Fruit fly (Drosophila melanogaster): ENCODE data around the gene grk.
A peak's percentile ranks its signal among the peaks of the same experiment; 100 is the strongest.

Gene grk

dm6 chr2L:8382646-8383045, 50.8 kb downstream of the grk start, which contains the start of the genes CG13392 and Rcd4 (continued):
- peak; percentile 81 for TF ChIP-seq CG34224 (GFP tag; IDR thresholded peaks at IDR 0.05; ENCODE audit: partially characterized antibody)
- TF ChIP-seq CG10209 (GFP tag; optimal IDR thresholded peaks at IDR 0.05): peak; percentile 57
- TF ChIP-seq CG10366 (GFP tag; IDR thresholded peaks at IDR 0.05): peak; percentile 38; the same call in 1 of the 2 replicates
- peak; percentile 58 for TF ChIP-seq CG10147 (GFP tag; optimal IDR thresholded peaks at IDR 0.05)
- TF ChIP-seq CG4404 (GFP tag; IDR thresholded peaks at IDR 0.05): peak; percentile 48; the same call in 1 of the 2 replicates
- TF ChIP-seq nerfin-1 (tag; optimal IDR thresholded peaks at IDR 0.05): peak; percentile 58
- peak; percentile 68 for TF ChIP-seq vfl (GFP tag; optimal IDR thresholded peaks at IDR 0.05)
- TF ChIP-seq ara (GFP tag; IDR thresholded peaks at IDR 0.05): 0 out of 2 replicates have a peak, but pooled peaks have one; percentile 29
- TF ChIP-seq Fer3 (tag; optimal IDR thresholded peaks at IDR 0.05): peak; percentile 73
- TF ChIP-seq CG16863 (GFP tag; optimal IDR thresholded peaks at IDR 0.05): peak; percentile 66
- TF ChIP-seq CG8388 (GFP tag; optimal IDR thresholded peaks at IDR 0.05): peak; percentile 63
- peak; percentile 72 for TF ChIP-seq CG33213 (GFP tag; optimal IDR thresholded peaks at IDR 0.05)
- TF ChIP-seq eve (GFP tag; optimal IDR thresholded peaks at IDR 0.05): no peak
- TF ChIP-seq CG13287 (GFP tag; IDR thresholded peaks at IDR 0.05; ENCODE audit: partially characterized antibody): peak; percentile 80
- peak; percentile 25 for TF ChIP-seq Hr3 (GFP tag; optimal IDR thresholded peaks at IDR 0.05)
- peak; percentile 42 for TF ChIP-seq CG12219 (GFP tag; optimal IDR thresholded peaks at IDR 0.05)
- peak; percentile 71 for TF ChIP-seq CG7987 (GFP tag; optimal IDR thresholded peaks at IDR 0.05)
- peak; percentile 79 for TF ChIP-seq CG4282 (GFP tag; optimal IDR thresholded peaks at IDR 0.05)
- TF ChIP-seq maf-S (GFP tag; optimal IDR thresholded peaks at IDR 0.05): peak; percentile 47
- peak; percentile 71; the same call in 1 of the 2 replicates for TF ChIP-seq sna (GFP tag; IDR thresholded peaks at IDR 0.05; ENCODE audit: partially characterized antibody)
- TF ChIP-seq CG30020 (tag; optimal IDR thresholded peaks at IDR 0.05): peak; percentile 12
- TF ChIP-seq CG9215 (GFP tag; IDR thresholded peaks at IDR 0.05): peak; percentile 44; the same call in 1 of the 2 replicates
- TF ChIP-seq Fer2 (tag; optimal IDR thresholded peaks at IDR 0.05): peak; percentile 22
- TF ChIP-seq CG2116 (GFP tag; optimal IDR thresholded peaks at IDR 0.05): peak; percentile 97
- peak; percentile 66 for TF ChIP-seq row (GFP tag; IDR thresholded peaks at IDR 0.05)
- TF ChIP-seq esg (GFP tag; conservative IDR thresholded peaks at IDR 0.05): 0 out of 2 replicates have a peak, but pooled peaks have one; percentile 6
- peak; percentile 45 for TF ChIP-seq CG9876 (GFP tag; optimal IDR thresholded peaks at IDR 0.05)
- TF ChIP-seq Dfd (GFP tag; optimal IDR thresholded peaks at IDR 0.05): no peak
- TF ChIP-seq NFAT (GFP tag; IDR thresholded peaks at IDR 0.05): peak; percentile 82
- TF ChIP-seq CG14860 (GFP tag; IDR thresholded peaks at IDR 0.05; ENCODE audit: partially characterized antibody): peak; percentile 44; the same call in 2 of the 3 replicates
- TF ChIP-seq CG7556 (GFP tag; optimal IDR thresholded peaks at IDR 0.05): peak; percentile 59
- peak; percentile 81 for TF ChIP-seq Ets97D (GFP tag; optimal IDR thresholded peaks at IDR 0.05)
- no peak for TF ChIP-seq seq (GFP tag; IDR thresholded peaks at IDR 0.05)
- TF ChIP-seq Blimp-1 (GFP tag; optimal IDR thresholded peaks at IDR 0.05): peak; percentile 27
- no peak for TF ChIP-seq CG2129 (GFP tag; IDR thresholded peaks at IDR 0.05; ENCODE audit: partially characterized antibody)
- TF ChIP-seq CG8924 (tag; optimal IDR thresholded peaks at IDR 0.05): peak; percentile 20
- TF ChIP-seq da (GFP tag; optimal IDR thresholded peaks at IDR 0.05): peak; percentile 23
- TF ChIP-seq CG15479 (GFP tag; optimal IDR thresholded peaks at IDR 0.05): no peak
- no peak for TF ChIP-seq cato (GFP tag; optimal IDR thresholded peaks at IDR 0.05; ENCODE audit: borderline replicate concordance)
- TF ChIP-seq sug (tag; optimal IDR thresholded peaks at IDR 0.05): peak; percentile 52
- peak; percentile 65 for TF ChIP-seq Xbp1 (GFP tag; optimal IDR thresholded peaks at IDR 0.05)
- TF ChIP-seq bigmax (GFP tag; optimal IDR thresholded peaks at IDR 0.05): peak; percentile 24
- TF ChIP-seq Dp (GFP tag; optimal IDR thresholded peaks at IDR 0.05): peak; percentile 33
- peak; percentile 91 for TF ChIP-seq CG4424 (GFP tag; optimal IDR thresholded peaks at IDR 0.05)
- peak in 1 of 3 experiments; percentile 61 for TF ChIP-seq Stat92E (GFP tag; optimal IDR thresholded peaks at IDR 0.05)
- TF ChIP-seq trem (tag; optimal IDR thresholded peaks at IDR 0.05): peak; percentile 65
- TF ChIP-seq CTCF (GFP tag; optimal IDR thresholded peaks at IDR 0.05): peak; percentile 11
- peak; percentile 38 for TF ChIP-seq Ada2b (GFP tag; IDR thresholded peaks at IDR 0.05)
- peak; percentile 29 for TF ChIP-seq D19B (GFP tag; optimal IDR thresholded peaks at IDR 0.05)
- TF ChIP-seq CG17328 (GFP tag; IDR thresholded peaks at IDR 0.05): 0 out of 2 replicates have a peak, but pooled peaks have one; percentile 18

Data from whole organism, embryonic.